Worm (Caenorhabditis elegans): ENCODE measurements around the gene daf-2.

- no peak for TF ChIP-seq unc-62 (GFP tag; optimal IDR thresholded peaks at IDR 0.05)
- no peak for TF ChIP-seq unc-86 (tag; optimal IDR thresholded peaks at IDR 0.05)
- no peak for TF ChIP-seq ama-1 (optimal IDR thresholded peaks at IDR 0.05)
- no peak for TF ChIP-seq nhr-84 (tag; optimal IDR thresholded peaks at IDR 0.05)
- TF ChIP-seq nhr-237 (tag; optimal IDR thresholded peaks at IDR 0.05) = no peak
- TF ChIP-seq mep-1 (tag; optimal IDR thresholded peaks at IDR 0.05) = no peak
- TF ChIP-seq lsy-2 (tag; optimal IDR thresholded peaks at IDR 0.05) = no peak
- no peak for TF ChIP-seq aha-1 (tag; optimal IDR thresholded peaks at IDR 0.05)
- no peak for TF ChIP-seq aly-2 (tag; optimal IDR thresholded peaks at IDR 0.05)
Measured at ce11 chrIII:2980927-2981326, 59.7 kb downstream of the daf-2 start.

Measured in whole organism, L1 larva.